Fruit fly (Drosophila melanogaster): Measurements from ENCODE around the gene CG10680.

Gene CG10680

dm6 chr2L:19942510-19942909 is 21.4 kb upstream of the CG10680 start:
- TF ChIP-seq fru (GFP tag; optimal IDR thresholded peaks at IDR 0.05) (no peak), rgr (GFP tag; optimal IDR thresholded peaks at IDR 0.05) (no peak), brk (GFP tag; optimal IDR thresholded peaks at IDR 0.05) (no peak), dl (GFP tag; optimal IDR thresholded peaks at IDR 0.05; ENCODE audit: insufficient read depth in 1 of 2, partially characterized antibody in 2 of 2) (no peak), HLH106 (tag; optimal IDR thresholded peaks at IDR 0.05) (no peak), Hr78 (GFP tag; optimal IDR thresholded peaks at IDR 0.05) (no peak), woc (GFP tag; optimal IDR thresholded peaks at IDR 0.05) (no peak), Myc (optimal IDR thresholded peaks at IDR 0.05) (no peak), OdsH (GFP tag; optimal IDR thresholded peaks at IDR 0.05) (no peak), Rel (GFP tag; optimal IDR thresholded peaks at IDR 0.05) (no peak), Rel (tag; optimal IDR thresholded peaks at IDR 0.05) (no peak), usp (GFP tag; optimal IDR thresholded peaks at IDR 0.05) (no peak), ey (GFP tag; optimal IDR thresholded peaks at IDR 0.05) (no peak), dmrt93B (GFP tag; optimal IDR thresholded peaks at IDR 0.05) (no peak), sage (GFP tag; optimal IDR thresholded peaks at IDR 0.05) (no peak), br (GFP tag; optimal IDR thresholded peaks at IDR 0.05) (no peak), lola (GFP tag; optimal IDR thresholded peaks at IDR 0.05) (no peak)

- no peak for TF ChIP-seq tai (GFP tag; optimal IDR thresholded peaks at IDR 0.05)
- no peak for TF ChIP-seq Vsx2 (GFP tag; optimal IDR thresholded peaks at IDR 0.05; ENCODE audit: partially characterized antibody)
- TF ChIP-seq br (GFP tag; optimal IDR thresholded peaks at IDR 0.05): no peak
- TF ChIP-seq brk (GFP tag; optimal IDR thresholded peaks at IDR 0.05): no peak
- no peak for TF ChIP-seq ey (GFP tag; optimal IDR thresholded peaks at IDR 0.05)
- no peak for TF ChIP-seq HLH106 (tag; optimal IDR thresholded peaks at IDR 0.05)
- TF ChIP-seq CG9705 (GFP tag; optimal IDR thresholded peaks at IDR 0.05): no peak
- no peak for TF ChIP-seq dl (GFP tag; optimal IDR thresholded peaks at IDR 0.05; ENCODE audit: insufficient read depth in 1 of 2, partially characterized antibody in 2 of 2)
- no peak for TF ChIP-seq CG32264 (GFP tag; optimal IDR thresholded peaks at IDR 0.05)
- no peak for TF ChIP-seq Abd-B (GFP tag; optimal IDR thresholded peaks at IDR 0.05)
- TF ChIP-seq Hr83 (GFP tag; optimal IDR thresholded peaks at IDR 0.05; ENCODE audit: poor library complexity, severe bottlenecking): no peak
- TF ChIP-seq Hr78 (GFP tag; optimal IDR thresholded peaks at IDR 0.05): no peak
- no peak for TF ChIP-seq N (GFP tag; optimal IDR thresholded peaks at IDR 0.05)
- no peak for TF ChIP-seq sv (GFP tag; optimal IDR thresholded peaks at IDR 0.05)
- no peak for TF ChIP-seq CrebA (GFP tag; optimal IDR thresholded peaks at IDR 0.05; ENCODE audit: borderline replicate concordance)
These were observed 20.8 kb upstream of the CG10680 start for dm6 chr2L:19943112-19943511.

dm6 chr2L:19944309-19945172 is 19.4 kb upstream of the CG10680 start:
- no peak for TF ChIP-seq jim (GFP tag; optimal IDR thresholded peaks at IDR 0.05)
- no peak for TF ChIP-seq Vsx2 (GFP tag; optimal IDR thresholded peaks at IDR 0.05; ENCODE audit: partially characterized antibody)
- TF ChIP-seq lola (GFP tag; optimal IDR thresholded peaks at IDR 0.05): no peak
- TF ChIP-seq CrebA (GFP tag; optimal IDR thresholded peaks at IDR 0.05; ENCODE audit: borderline replicate concordance): no peak
- no peak for TF ChIP-seq Hr78 (GFP tag; optimal IDR thresholded peaks at IDR 0.05)
- TF ChIP-seq N (GFP tag; optimal IDR thresholded peaks at IDR 0.05): no peak
- no peak for TF ChIP-seq sage (GFP tag; optimal IDR thresholded peaks at IDR 0.05)
- TF ChIP-seq dl (GFP tag; optimal IDR thresholded peaks at IDR 0.05; ENCODE audit: insufficient read depth in 1 of 2, partially characterized antibody in 2 of 2): no peak
- TF ChIP-seq Hr83 (GFP tag; optimal IDR thresholded peaks at IDR 0.05; ENCODE audit: poor library complexity, severe bottlenecking): no peak
- no peak for TF ChIP-seq fru (GFP tag; optimal IDR thresholded peaks at IDR 0.05)
- TF ChIP-seq Dfd (GFP tag; optimal IDR thresholded peaks at IDR 0.05): no peak
- TF ChIP-seq CG9705 (GFP tag; optimal IDR thresholded peaks at IDR 0.05): no peak
- no peak for TF ChIP-seq woc (GFP tag; optimal IDR thresholded peaks at IDR 0.05)
- TF ChIP-seq Sp1 (GFP tag; optimal IDR thresholded peaks at IDR 0.05): no peak
- TF ChIP-seq Myc (optimal IDR thresholded peaks at IDR 0.05): no peak
- TF ChIP-seq pan (optimal IDR thresholded peaks at IDR 0.05): no peak

dm6 chr2L:19947992-19948524 is 15.9 kb upstream of the CG10680 start:
- no peak for TF ChIP-seq GATAd (GFP tag; optimal IDR thresholded peaks at IDR 0.05)
- no peak for TF ChIP-seq Hr78 (GFP tag; optimal IDR thresholded peaks at IDR 0.05)
- no peak for TF ChIP-seq N (GFP tag; optimal IDR thresholded peaks at IDR 0.05)
- no peak for TF ChIP-seq Hnf4 (GFP tag; optimal IDR thresholded peaks at IDR 0.05)
- no peak for TF ChIP-seq Rel (GFP tag; optimal IDR thresholded peaks at IDR 0.05)
- no peak for TF ChIP-seq Rel (tag; optimal IDR thresholded peaks at IDR 0.05)
- TF ChIP-seq HLH106 (tag; optimal IDR thresholded peaks at IDR 0.05): no peak
- no peak for TF ChIP-seq dl (GFP tag; optimal IDR thresholded peaks at IDR 0.05; ENCODE audit: insufficient read depth in 1 of 2, partially characterized antibody in 2 of 2)
- TF ChIP-seq ey (GFP tag; optimal IDR thresholded peaks at IDR 0.05): no peak
- TF ChIP-seq CG9705 (GFP tag; optimal IDR thresholded peaks at IDR 0.05): no peak
- TF ChIP-seq h (GFP tag; optimal IDR thresholded peaks at IDR 0.05): no peak
- no peak for TF ChIP-seq psq (GFP tag; optimal IDR thresholded peaks at IDR 0.05)
- TF ChIP-seq Sp1 (GFP tag; optimal IDR thresholded peaks at IDR 0.05): no peak
- TF ChIP-seq CrebA (GFP tag; optimal IDR thresholded peaks at IDR 0.05; ENCODE audit: borderline replicate concordance): no peak
- TF ChIP-seq jim (GFP tag; optimal IDR thresholded peaks at IDR 0.05): no peak
- TF ChIP-seq Hr83 (GFP tag; optimal IDR thresholded peaks at IDR 0.05; ENCODE audit: poor library complexity, severe bottlenecking): no peak
- TF ChIP-seq fru (GFP tag; optimal IDR thresholded peaks at IDR 0.05): no peak

All from whole organism, wandering third instar larva.